Worm (Caenorhabditis elegans) whole organism, young adult: ENCODE measurements around the gene Y32B12B.8.

Experiments
- F33H1.4 ChIP-seq: fragments of 200-800 bp; sonication (Bioruptor generic); IDR thresholded peaks from 2 replicates; pipeline ENCODE4 v1.3.6; 2022; ENCODE audit warnings: missing genetic modification reagents, missing genetic modification characterization, missing compliant biosample characterization
- F37B4.10 ChIP-seq: fragments of 200-800 bp; sonication (Bioruptor generic); IDR thresholded peaks from 2 replicates; pipeline ENCODE4 v1.3.6; 2022; ENCODE audit warnings: missing genetic modification characterization, missing compliant biosample characterization
- K11D2.4 ChIP-seq: fragments of 200-800 bp; sonication (Bioruptor generic); IDR thresholded peaks from 2 replicates; pipeline ENCODE4 v1.3.6; 2022; ENCODE audit warnings: missing genetic modification reagents, missing genetic modification characterization, missing compliant biosample characterization
- Y95B8A.8 ChIP-seq: fragments of 200-800 bp; sonication (Bioruptor generic); IDR thresholded peaks from 2 replicates; pipeline ENCODE4 v1.3.6; 2022; ENCODE audit warnings: missing genetic modification reagents, missing genetic modification characterization, missing compliant biosample characterization
- ama-1 ChIP-seq, 3 experiments: fragments of 150-350 bp in 1 of 3; sonication (generic microtip) in 2 of 3; optimal IDR thresholded peaks; 2 replicates each; lab custom pipeline; 2014 to 2018; ENCODE audit warnings: missing biosample characterization in 2 of 3, missing genetic modification characterization in 2 of 3, missing genetic modification reagents in 2 of 3
- hlh-26 ChIP-seq: fragments of 200-800 bp; sonication (Bioruptor generic); conservative IDR thresholded peaks from 2 replicates; pipeline ENCODE4 v1.3.6; 2022; ENCODE audit warnings: missing genetic modification reagents, missing genetic modification characterization, missing compliant biosample characterization
- mxl-1 ChIP-seq: sonication (generic microtip); optimal IDR thresholded peaks from 2 replicates; lab custom pipeline; 2016; ENCODE audit warnings: missing genetic modification characterization, missing compliant biosample characterization
- repo-1 ChIP-seq: sonication (generic microtip); optimal IDR thresholded peaks from 2 replicates; lab custom pipeline; 2017; ENCODE audit warnings: mild to moderate bottlenecking, missing genetic modification characterization, missing compliant biosample characterization
- rpc-1 ChIP-seq, 2 experiments: fragments of 150-350 bp in 1 of 2; sonication (generic microtip) in 1 of 2; optimal IDR thresholded peaks; 2 replicates each; lab custom pipeline; 2014 to 2018; ENCODE audit warnings: missing biosample characterization in 1 of 2, missing genetic modification characterization in 1 of 2, missing genetic modification reagents in 1 of 2, missing genotype in 1 of 2
- sdz-38 ChIP-seq: sonication (generic microtip); optimal IDR thresholded peaks from 2 replicates; lab custom pipeline; 2016; ENCODE audit warnings: missing genotype, missing genetic modification characterization, missing compliant biosample characterization
- sea-2 ChIP-seq: fragments of 200-800 bp; sonication (Bioruptor generic); IDR thresholded peaks from 2 replicates; pipeline ENCODE4 v1.3.6; 2022; ENCODE audit warnings: missing genetic modification characterization, missing compliant biosample characterization
- snpc-4 ChIP-seq, 5 experiments: fragments of 150-350 bp in 1 of 5; sonication (generic microtip) in 4 of 5; optimal IDR thresholded peaks; 2 replicates each; lab custom pipeline; 2014 to 2018; ENCODE audit warnings: missing genetic modification characterization in 5 of 5, missing biosample characterization in 3 of 5, antibody characterized with exemption in 2 of 5, mild to moderate bottlenecking in 2 of 5, missing compliant biosample characterization in 2 of 5, missing genotype in 2 of 5, moderate library complexity in 2 of 5, missing genetic modification reagents in 1 of 5
- sptf-2 ChIP-seq: fragments of 200-800 bp; sonication (Bioruptor generic); optimal IDR thresholded peaks from 2 replicates; lab custom pipeline; 2018; ENCODE audit warnings: mild to moderate bottlenecking, missing genetic modification characterization, missing compliant biosample characterization
- xnd-1 ChIP-seq: sonication (generic microtip); optimal IDR thresholded peaks from 2 replicates; lab custom pipeline; 2016; ENCODE audit warnings: missing genotype, missing genetic modification reagents, missing genetic modification characterization, missing compliant biosample characterization

DNA sequence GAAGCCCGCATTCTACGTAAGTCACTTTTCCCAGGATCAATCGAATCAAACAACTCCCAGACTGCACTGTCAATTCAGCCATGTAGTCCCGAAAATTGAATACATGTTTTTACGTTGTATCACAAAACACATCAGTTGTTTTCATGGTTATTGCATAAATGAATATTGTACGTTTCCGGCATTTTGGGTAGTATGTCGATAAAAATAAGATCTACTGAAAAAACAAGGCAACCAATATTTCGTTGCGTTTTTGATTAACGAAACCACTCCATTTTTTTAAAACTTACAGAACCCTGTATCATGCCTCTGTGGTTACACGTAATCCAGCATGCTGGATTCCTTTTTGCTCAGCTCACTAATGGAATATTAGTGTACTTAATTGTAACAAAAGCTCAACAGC, 37.9 kb downstream of the Y32B12B.8 start, which contains the start of gene str-149:
- no peak for TF ChIP-seq Y95B8A.8 (GFP tag; lab: Robert Waterston, UW)
- TF ChIP-seq mxl-1 (tag; lab: Kevin White, UChicago), result no peak
- TF ChIP-seq hlh-26 (GFP tag; lab: Robert Waterston, UW), result no peak
- TF ChIP-seq ama-1 (optimal IDR thresholded peaks at IDR 0.05; lab: Kevin White, UChicago), result no peak
- TF ChIP-seq ama-1 (GFP tag; optimal IDR thresholded peaks at IDR 0.05; lab: Kevin White, UChicago), result no peak
- TF ChIP-seq K11D2.4, result no peak
- no peak for TF ChIP-seq repo-1 (tag; lab: Kevin White, UChicago)
- TF ChIP-seq rpc-1 (optimal IDR thresholded peaks at IDR 0.05; lab: Kevin White, UChicago), result no peak
- TF ChIP-seq rpc-1 (tag; optimal IDR thresholded peaks at IDR 0.05; lab: Kevin White, UChicago), result no peak
- no peak for TF ChIP-seq sptf-2 (GFP tag; lab: Kevin White, UChicago)
- no peak for TF ChIP-seq xnd-1 (tag; lab: Kevin White, UChicago)
- TF ChIP-seq sea-2, result no peak
- no peak for TF ChIP-seq snpc-4 (GFP tag; optimal IDR thresholded peaks at IDR 0.05; lab: Kevin White, UChicago)
- TF ChIP-seq snpc-4 (tag; optimal IDR thresholded peaks at IDR 0.05; lab: Kevin White, UChicago), result no peak
- TF ChIP-seq sdz-38, result no peak
- TF ChIP-seq F33H1.4, result no peak
- TF ChIP-seq F37B4.10 (GFP tag; lab: Robert Waterston, UW), result no peak
